Worm (Caenorhabditis elegans) whole organism, L1 larva: ENCODE results near the gene clec-160.

Experiments
- ceh-82 ChIP-seq, 3 experiments: fragments of 150-350 bp in 1 of 3; sonication (generic microtip) in 2 of 3; optimal IDR thresholded peaks; 2 replicates each; lab custom pipeline; 2014 to 2017; ENCODE audit warnings: missing biosample characterization in 3 of 3, missing genetic modification characterization in 3 of 3
- ces-1 ChIP-seq: fragments of 150-350 bp; optimal IDR thresholded peaks from 2 replicates; lab custom pipeline; 2014; ENCODE audit warnings: missing biosample characterization, missing genetic modification reagents, missing genetic modification characterization
- ets-5 ChIP-seq: fragments of 200-800 bp; sonication (Bioruptor generic); IDR thresholded peaks from 2 replicates; pipeline ENCODE4 v1.3.6; 2022; ENCODE audit warnings: missing genetic modification characterization, missing compliant biosample characterization
- fos-1 ChIP-seq: fragments of 150-350 bp; optimal IDR thresholded peaks from 2 replicates; lab custom pipeline; 2014; ENCODE audit warnings: missing biosample characterization, missing genetic modification characterization
- lin-13 ChIP-seq: fragments of 150-350 bp; optimal IDR thresholded peaks from 2 replicates; lab custom pipeline; 2014; ENCODE audit warnings: missing biosample characterization, missing genetic modification reagents, missing genetic modification characterization
- nhr-12 ChIP-seq: sonication (generic microtip); optimal IDR thresholded peaks from 2 replicates; lab custom pipeline; 2017; ENCODE audit warnings: missing biosample characterization, missing genetic modification characterization
- snu-23 ChIP-seq: sonication (generic microtip); optimal IDR thresholded peaks from 2 replicates; lab custom pipeline; 2016; ENCODE audit warnings: missing genetic modification characterization, missing compliant biosample characterization

- TF ChIP-seq snu-23 (no peak), ets-5 (GFP tag; lab: Robert Waterston, UW) (no peak), ces-1 (GFP tag; lab: Kevin White, UChicago) (no peak), nhr-12 (tag; lab: Kevin White, UChicago) (no peak), fos-1 (tag; lab: Kevin White, UChicago) (no peak), ceh-82 (tag; optimal IDR thresholded peaks at IDR 0.05; lab: Kevin White, UChicago) (no peak), lin-13 (GFP tag; lab: Kevin White, UChicago) (no peak)
Observed at ce11 chrIII:8312393-8312792, 36.6 kb upstream of the clec-160 start, which contains the start of gene F10E9.2.
